Worm (Caenorhabditis elegans): ENCODE measurements around the gene T10F2.2.

ce11 chrIII:5210269-5210668, 45.2 kb upstream of the T10F2.2 start:
- TF ChIP-seq nhr-11 (tag; optimal IDR thresholded peaks at IDR 0.05) (no peak), mbf-1 (tag; optimal IDR thresholded peaks at IDR 0.05) (no peak), ama-1 (optimal IDR thresholded peaks at IDR 0.05) (no peak), ztf-4 (tag; optimal IDR thresholded peaks at IDR 0.05) (no peak), egl-27 (tag; optimal IDR thresholded peaks at IDR 0.05) (no peak)

All from whole organism, L2 larva.